Fruit fly (Drosophila melanogaster): ENCODE results near the gene ymp.
A peak's percentile ranks its signal among the peaks of the same experiment; 100 is the strongest.

DNA sequence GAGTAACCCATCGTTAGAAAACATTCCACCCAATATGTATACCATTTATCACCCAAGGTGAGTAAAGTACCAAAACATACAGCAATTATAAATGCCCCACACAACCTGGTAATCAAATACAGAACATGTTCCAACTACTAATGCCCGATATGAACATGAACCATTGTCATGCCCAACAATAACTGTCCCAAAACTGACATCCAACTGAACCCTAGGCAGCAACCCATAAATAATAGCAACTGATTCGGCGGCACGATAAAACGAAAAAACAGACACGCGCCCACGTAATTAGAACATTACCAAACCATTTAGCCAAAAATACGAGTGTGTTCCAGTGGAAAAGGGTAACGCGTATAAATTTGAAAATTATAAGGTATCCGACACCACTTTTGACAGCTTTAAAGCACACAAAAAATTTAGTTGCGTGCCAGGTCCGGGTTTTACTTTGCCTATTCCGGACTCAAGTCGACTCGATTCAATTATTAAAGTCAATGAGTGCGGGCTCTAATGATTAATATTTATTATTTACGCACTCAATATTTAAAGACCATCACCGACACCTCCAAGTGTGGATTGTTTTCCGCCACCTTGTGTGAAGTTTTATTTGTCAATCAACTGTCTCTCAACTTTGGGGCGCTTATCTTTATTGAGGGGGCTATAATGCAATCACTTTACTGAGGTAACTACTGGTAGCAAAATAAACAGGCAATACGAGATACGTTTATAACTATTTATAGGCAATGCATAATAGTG is 65.2 kb downstream of the ymp start:
- TF ChIP-seq CG6683 (GFP tag; optimal IDR thresholded peaks at IDR 0.05) (no peak), CG13287 (GFP tag; IDR thresholded peaks at IDR 0.05; ENCODE audit: partially characterized antibody) (no peak), CG34376 (GFP tag; optimal IDR thresholded peaks at IDR 0.05) (no peak), Chrac-16 (GFP tag; optimal IDR thresholded peaks at IDR 0.05) (no peak), CG10565 (GFP tag; optimal IDR thresholded peaks at IDR 0.05) (no peak), CG10267 (tag; optimal IDR thresholded peaks at IDR 0.05) (no peak), Trl (optimal IDR thresholded peaks at IDR 0.05) (no peak), Trl (GFP tag; optimal IDR thresholded peaks at IDR 0.05) (no peak), tx (GFP tag; optimal IDR thresholded peaks at IDR 0.05) (no peak), CG17568 (GFP tag; optimal IDR thresholded peaks at IDR 0.05) (peak; percentile 35), CG12104 (GFP tag; optimal IDR thresholded peaks at IDR 0.05) (no peak)

Data from whole organism, embryonic.